Fruit fly (Drosophila melanogaster) Kc167 (cell line): ENCODE results near the gene CG43915.

ENCODE experiments used
- Myc ChIP-seq: fragments of >200 bp; optimal IDR thresholded peaks from 2 replicates; lab custom pipeline; 2017; ENCODE audit warnings: missing external identifiers
- h ChIP-seq: fragments of >200 bp; optimal IDR thresholded peaks from 3 replicates; lab custom pipeline; 2018; ENCODE audit warnings: missing external identifiers
- insv ChIP-seq: fragments of >200 bp; optimal IDR thresholded peaks from 3 replicates; lab custom pipeline; 2018; ENCODE audit warnings: missing external identifiers
- psq ChIP-seq: fragments of >200 bp; optimal IDR thresholded peaks from 2 replicates; lab custom pipeline; 2017; ENCODE audit warnings: missing external identifiers
- ttk ChIP-seq: sonication (Bioruptor generic); optimal IDR thresholded peaks from 2 replicates; lab custom pipeline; 2017; ENCODE audit warnings: missing external identifiers

dm6 chr3L:3952468-3952867 lies 20.2 kb upstream of the CG43915 start, which contains the start of gene CG14984:
- TF ChIP-seq insv (lab: Kevin White, UChicago), result no peak
- no peak for TF ChIP-seq psq (lab: Kevin White, UChicago)
- no peak for TF ChIP-seq Myc (lab: Kevin White, UChicago)
- TF ChIP-seq h (lab: Kevin White, UChicago), result no peak
- TF ChIP-seq ttk, result no peak
